Fruit fly (Drosophila melanogaster) whole organism, adult: ENCODE results near the gene CG31626.

Experiments used
- CG11617 ChIP-seq: fragments of 200-800 bp; sonication (Bioruptor generic); optimal IDR thresholded peaks from 2 replicates; lab custom pipeline; 2017; ENCODE audit warnings: mild to moderate bottlenecking, missing biosample characterization, missing genetic modification reagents, missing genetic modification characterization
- CG5204 ChIP-seq: fragments of 200-800 bp; sonication (Bioruptor generic); optimal IDR thresholded peaks from 2 replicates; lab custom pipeline; 2016; ENCODE audit warnings: missing biosample characterization, missing genetic modification characterization
- Clk ChIP-seq: fragments of 200-800 bp; sonication (Bioruptor generic); optimal IDR thresholded peaks from 2 replicates; lab custom pipeline; 2017; ENCODE audit warnings: missing biosample characterization, missing genetic modification characterization
- Hr96 ChIP-seq: fragments of 200-800 bp; sonication (Bioruptor generic); optimal IDR thresholded peaks from 2 replicates; lab custom pipeline; 2016; ENCODE audit warnings: missing biosample characterization, missing genetic modification characterization
- cnc ChIP-seq, 2 experiments: fragments of >200 bp; optimal IDR thresholded peaks; 2 replicates each; lab custom pipeline; 2017
- kay ChIP-seq: fragments of 200-800 bp; sonication (Bioruptor generic); peaks from one replicate; lab custom pipeline; 2016; ENCODE audit warnings: missing biosample characterization, missing genetic modification characterization, borderline replicate concordance
- ovo ChIP-seq: fragments of 200-800 bp; sonication (Bioruptor generic); optimal IDR thresholded peaks from 2 replicates; lab custom pipeline; 2016; ENCODE audit warnings: missing biosample characterization, missing genetic modification characterization
- pad ChIP-seq: fragments of 200-800 bp; sonication (Bioruptor generic); optimal IDR thresholded peaks from 3 replicates; lab custom pipeline; 2017; ENCODE audit warnings: missing biosample characterization, missing genetic modification characterization, mild to moderate bottlenecking, moderate library complexity, missing genetic modification reagents

DNA sequence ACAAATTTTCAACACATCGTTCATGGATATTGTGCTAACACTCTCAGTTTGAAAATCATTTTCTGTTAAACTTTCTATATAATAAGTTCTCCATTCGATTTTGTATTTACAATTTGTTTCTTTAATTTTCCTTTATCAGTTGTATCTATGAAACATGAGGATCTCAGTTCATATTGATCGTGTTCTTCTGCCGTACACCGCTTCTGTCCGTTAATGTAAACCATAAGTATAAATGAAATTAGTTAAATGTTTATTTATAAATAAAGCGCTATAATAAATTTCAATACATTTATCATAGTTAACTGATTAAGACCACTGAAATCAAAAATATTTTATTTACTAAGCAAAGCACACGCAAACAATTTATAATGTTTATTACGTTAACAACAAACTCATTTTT is 22.5 kb upstream of the CG31626 start:
- TF ChIP-seq kay (GFP tag; lab: Kevin White, UChicago) (peak; percentile 90), Hr96 (GFP tag; lab: Kevin White, UChicago) (no peak), cnc (optimal IDR thresholded peaks at IDR 0.05; lab: Kevin White, UChicago) (no peak), CG11617 (GFP tag; lab: Kevin White, UChicago) (no peak), pad (GFP tag; lab: Kevin White, UChicago) (no peak), ovo (GFP tag; lab: Kevin White, UChicago) (no peak), CG5204 (GFP tag; lab: Kevin White, UChicago) (no peak), Clk (GFP tag; lab: Kevin White, UChicago) (no peak)
